Worm (Caenorhabditis elegans) whole organism, midembryonic: ENCODE data around the gene Y71H10B.1.

Experiments
- T22C8.4 ChIP-seq: fragments of 200-800 bp; sonication (Bioruptor generic); IDR thresholded peaks from 2 replicates; pipeline ENCODE4 v1.3.6; 2022; ENCODE audit warnings: missing genetic modification characterization, missing compliant biosample characterization
- cog-1 ChIP-seq: sonication (generic microtip); optimal IDR thresholded peaks from 2 replicates; lab custom pipeline; 2016; ENCODE audit warnings: missing genetic modification characterization, missing compliant biosample characterization
- flt-1 ChIP-seq: fragments of 200-800 bp; sonication (Bioruptor generic); IDR thresholded peaks from 2 replicates; pipeline ENCODE4 v1.3.6; 2022; ENCODE audit warnings: missing genetic modification characterization, missing compliant biosample characterization
- med-1 ChIP-seq: sonication (generic microtip); optimal IDR thresholded peaks from 2 replicates; lab custom pipeline; 2017; ENCODE audit warnings: missing genetic modification characterization, mild to moderate bottlenecking, missing compliant biosample characterization, antibody characterized with exemption, missing genetic modification reagents; ENCODE audit not compliant: insufficient read depth
- ref-1 ChIP-seq: fragments of 200-800 bp; sonication (Bioruptor generic); conservative IDR thresholded peaks from 2 replicates; pipeline ENCODE4 v1.3.6; 2022; ENCODE audit warnings: missing genetic modification reagents, missing genetic modification characterization, missing compliant biosample characterization
- tab-1 ChIP-seq: fragments of 200-800 bp; sonication (Bioruptor generic); IDR thresholded peaks from 2 replicates; pipeline ENCODE4 v1.3.6; 2022; ENCODE audit warnings: missing genetic modification characterization, missing compliant biosample characterization
- ztf-23 ChIP-seq: fragments of 200-800 bp; sonication (Bioruptor generic); IDR thresholded peaks from 2 replicates; pipeline ENCODE4 v1.3.6; 2022; ENCODE audit warnings: missing genetic modification reagents, missing genetic modification characterization, missing compliant biosample characterization
- ztf-29 ChIP-seq: fragments of 200-800 bp; sonication (Bioruptor generic); IDR thresholded peaks from 2 replicates; pipeline ENCODE4 v1.3.6; 2022; ENCODE audit warnings: missing genetic modification reagents, missing genetic modification characterization, missing compliant biosample characterization

DNA sequence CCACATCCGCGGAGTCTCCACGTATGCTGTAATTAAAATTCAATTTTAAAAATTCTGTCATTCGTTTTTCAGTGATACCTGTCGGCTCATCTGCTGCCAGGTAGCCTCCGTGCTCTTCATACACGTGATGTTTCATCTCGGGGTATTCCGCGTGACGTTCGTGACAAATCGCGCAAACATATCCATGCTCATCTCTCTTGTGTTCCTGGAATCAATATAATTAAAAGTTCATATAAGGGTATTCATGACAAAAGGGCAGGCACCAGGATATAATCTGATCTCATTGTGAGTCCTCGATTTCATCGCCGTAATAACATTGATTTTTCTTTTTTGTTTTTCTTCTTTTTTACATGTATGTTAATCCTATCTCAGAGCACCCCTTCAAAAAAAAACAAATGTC lies 13.9 kb upstream of the Y71H10B.1 start:
- TF ChIP-seq med-1 (GFP tag; lab: Kevin White, UChicago) (no peak), flt-1 (GFP tag; lab: Robert Waterston, UW) (no peak), T22C8.4 (GFP tag; lab: Robert Waterston, UW) (no peak), ref-1 (GFP tag; lab: Robert Waterston, UW) (no peak), ztf-23 (GFP tag; lab: Robert Waterston, UW) (no peak), cog-1 (tag; lab: Kevin White, UChicago) (no peak), tab-1 (GFP tag; lab: Robert Waterston, UW) (no peak), ztf-29 (GFP tag; lab: Robert Waterston, UW) (no peak)
